Fruit fly (Drosophila melanogaster) whole organism, embryonic: Measurements from ENCODE around the gene Smox.

ENCODE experiments used
- Antp ChIP-seq: fragments of 200-800 bp; sonication (Bioruptor generic); optimal IDR thresholded peaks from 3 replicates; lab custom pipeline; 2016; ENCODE audit warnings: missing biosample characterization, missing genetic modification characterization
- Asciz ChIP-seq: fragments of 200-800 bp; sonication (Bioruptor generic); optimal IDR thresholded peaks from 2 replicates; lab custom pipeline; 2017; ENCODE audit warnings: missing biosample characterization, mild to moderate bottlenecking, missing genetic modification characterization, missing genetic modification reagents
- Bdp1 ChIP-seq: fragments of 200-800 bp; sonication (Bioruptor generic); optimal IDR thresholded peaks from 3 replicates; lab custom pipeline; 2016; ENCODE audit warnings: missing biosample characterization, missing genetic modification characterization
- CG1024 ChIP-seq: fragments of 200-800 bp; sonication (Bioruptor generic); IDR thresholded peaks from 2 replicates; pipeline ENCODE4 v1.3.6; 2022; ENCODE audit warnings: missing biosample characterization, missing genetic modification characterization
- CG10431 ChIP-seq: fragments of 200-800 bp; sonication (Bioruptor generic); optimal IDR thresholded peaks from 3 replicates; lab custom pipeline; 2018; ENCODE audit warnings: missing biosample characterization, mild to moderate bottlenecking, missing genetic modification characterization
- CG10543 ChIP-seq: fragments of 200-800 bp; sonication (Bioruptor generic); optimal IDR thresholded peaks from 3 replicates; lab custom pipeline; 2017; ENCODE audit warnings: missing biosample characterization, mild to moderate bottlenecking, missing genetic modification characterization, moderate library complexity
- CG10565 ChIP-seq: fragments of 200-800 bp; sonication (Bioruptor generic); optimal IDR thresholded peaks from 3 replicates; lab custom pipeline; 2016; ENCODE audit warnings: missing biosample characterization, mild to moderate bottlenecking, missing genetic modification characterization
- CG12942 ChIP-seq: fragments of 200-800 bp; sonication (Bioruptor generic); optimal IDR thresholded peaks from 3 replicates; lab custom pipeline; 2016; ENCODE audit warnings: missing biosample characterization, missing genetic modification characterization
- CG14860 ChIP-seq: fragments of 200-800 bp; sonication (Bioruptor generic); IDR thresholded peaks from 3 replicates; pipeline ENCODE4 v1.3.6; 2022; ENCODE audit warnings: missing biosample characterization, missing genetic modification characterization; ENCODE audit not compliant: partially characterized antibody
- CG15073 ChIP-seq: fragments of 200-800 bp; sonication (Bioruptor generic); optimal IDR thresholded peaks from 2 replicates; lab custom pipeline; 2016; ENCODE audit warnings: missing biosample characterization, missing genetic modification characterization
- CG1647 ChIP-seq: fragments of 200-800 bp; sonication (Bioruptor generic); optimal IDR thresholded peaks from 3 replicates; lab custom pipeline; 2016; ENCODE audit warnings: missing biosample characterization, missing genetic modification characterization
- CG17361 ChIP-seq: fragments of 200-800 bp; sonication (Bioruptor generic); IDR thresholded peaks from 3 replicates; pipeline ENCODE4 v1.3.6; 2022; ENCODE audit warnings: missing biosample characterization, missing genetic modification characterization
- CG2129 ChIP-seq: fragments of 200-800 bp; sonication (Bioruptor generic); IDR thresholded peaks from 2 replicates; pipeline ENCODE4 v1.3.6; 2022; ENCODE audit warnings: missing biosample characterization, missing genetic modification characterization; ENCODE audit not compliant: partially characterized antibody
- CG2875 ChIP-seq: fragments of 200-800 bp; sonication (Bioruptor generic); optimal IDR thresholded peaks from 2 replicates; lab custom pipeline; 2017; ENCODE audit warnings: missing biosample characterization, mild to moderate bottlenecking, missing genetic modification characterization, missing genetic modification reagents
- CG33213 ChIP-seq: fragments of 200-800 bp; sonication (Bioruptor generic); optimal IDR thresholded peaks from 3 replicates; lab custom pipeline; 2016; ENCODE audit warnings: missing biosample characterization, missing genetic modification characterization
- CG4424 ChIP-seq: fragments of 200-800 bp; sonication (Bioruptor generic); optimal IDR thresholded peaks from 3 replicates; lab custom pipeline; 2016; ENCODE audit warnings: missing biosample characterization, missing genetic modification characterization
- CG5953 ChIP-seq: fragments of 200-800 bp; sonication (Bioruptor generic); IDR thresholded peaks from 2 replicates; pipeline ENCODE4 v1.3.6; 2022; ENCODE audit warnings: missing biosample characterization, missing genetic modification characterization
- CG6813 ChIP-seq: fragments of 200-800 bp; sonication (Bioruptor generic); optimal IDR thresholded peaks from 2 replicates; lab custom pipeline; 2017; ENCODE audit warnings: missing biosample characterization, missing genetic modification characterization, mild to moderate bottlenecking, moderate library complexity, missing genetic modification reagents
- CG7271 ChIP-seq: fragments of 200-800 bp; sonication (Bioruptor generic); optimal IDR thresholded peaks from 2 replicates; lab custom pipeline; 2018; ENCODE audit warnings: missing biosample characterization, mild to moderate bottlenecking, missing genetic modification characterization, moderate library complexity
- CG7372 ChIP-seq: fragments of 200-800 bp; sonication (Bioruptor generic); IDR thresholded peaks from 2 replicates; pipeline ENCODE4 v1.3.6; 2022; ENCODE audit warnings: missing biosample characterization, missing genetic modification characterization
- CG8944 ChIP-seq: fragments of 200-800 bp; sonication (Bioruptor generic); optimal IDR thresholded peaks from 3 replicates; lab custom pipeline; 2016; ENCODE audit warnings: missing biosample characterization, missing genetic modification characterization
- Deaf1 ChIP-seq: fragments of 200-800 bp; optimal IDR thresholded peaks from 3 replicates; lab custom pipeline; 2019; ENCODE audit warnings: missing biosample characterization, mild to moderate bottlenecking, missing genetic modification characterization, moderate library complexity
- Dip3 ChIP-seq: fragments of 200-800 bp; sonication (Bioruptor generic); optimal IDR thresholded peaks from 3 replicates; lab custom pipeline; 2016; ENCODE audit warnings: missing biosample characterization, missing genetic modification characterization
- Doc2 ChIP-seq: fragments of 200-800 bp; sonication (Bioruptor generic); IDR thresholded peaks from 2 replicates; pipeline ENCODE4 v1.3.6; 2022; ENCODE audit warnings: missing biosample characterization, missing genetic modification characterization
- Hr51 ChIP-seq, 2 experiments: fragments of 200-800 bp; sonication (Bioruptor generic); optimal IDR thresholded peaks; 2 replicates in 1 of 2; 3 replicates in 1 of 2; lab custom pipeline; 2016 to 2018; ENCODE audit warnings: missing biosample characterization in 2 of 2, missing genetic modification characterization in 2 of 2, mild to moderate bottlenecking in 1 of 2, moderate library complexity in 1 of 2
- Myb ChIP-seq: fragments of 200-800 bp; sonication (Bioruptor generic); optimal IDR thresholded peaks from 2 replicates; lab custom pipeline; 2016; ENCODE audit warnings: missing biosample characterization, missing genetic modification characterization
- Ptx1 ChIP-seq: fragments of 200-800 bp; sonication (Bioruptor generic); IDR thresholded peaks from 2 replicates; pipeline ENCODE4 v1.3.6; 2022; ENCODE audit warnings: missing biosample characterization, missing genetic modification characterization
- Side ChIP-seq: fragments of 200-800 bp; sonication (Bioruptor generic); optimal IDR thresholded peaks from 2 replicates; lab custom pipeline; 2016; ENCODE audit warnings: missing biosample characterization, missing genetic modification characterization
- Vsx1 ChIP-seq: fragments of 200-800 bp; sonication (Bioruptor generic); optimal IDR thresholded peaks from 2 replicates; lab custom pipeline; 2017; ENCODE audit warnings: missing biosample characterization, mild to moderate bottlenecking, missing genetic modification characterization, missing genetic modification reagents
- bab2 ChIP-seq: fragments of 200-800 bp; sonication (Bioruptor generic); optimal IDR thresholded peaks from 2 replicates; lab custom pipeline; 2016; ENCODE audit warnings: missing biosample characterization, missing genetic modification characterization
- bowl ChIP-seq: fragments of 200-800 bp; sonication (Bioruptor generic); IDR thresholded peaks from 2 replicates; pipeline ENCODE4 v1.3.6; 2022; ENCODE audit warnings: missing biosample characterization, missing genetic modification characterization
- corto ChIP-seq: fragments of 200-800 bp; sonication (Bioruptor generic); optimal IDR thresholded peaks from 2 replicates; lab custom pipeline; 2016; ENCODE audit warnings: missing biosample characterization, mild to moderate bottlenecking, missing genetic modification characterization, moderate library complexity
- dati ChIP-seq: fragments of 200-800 bp; sonication (Bioruptor generic); IDR thresholded peaks from 2 replicates; pipeline ENCODE4 v1.3.6; 2022; ENCODE audit warnings: missing biosample characterization, missing genetic modification characterization
- gce ChIP-seq: fragments of 200-800 bp; sonication (Bioruptor generic); IDR thresholded peaks from 3 replicates; pipeline ENCODE4 v1.3.6; 2022; ENCODE audit warnings: missing biosample characterization, missing genetic modification characterization
- gt ChIP-seq: fragments of 200-800 bp; sonication (Bioruptor generic); IDR thresholded peaks from 2 replicates; pipeline ENCODE4 v1.3.6; 2022; ENCODE audit warnings: missing biosample characterization, missing genetic modification characterization
- kay ChIP-seq: fragments of 200-800 bp; sonication (Bioruptor generic); optimal IDR thresholded peaks from 2 replicates; lab custom pipeline; 2016; ENCODE audit warnings: missing biosample characterization, missing genetic modification characterization
- kni ChIP-seq: fragments of 200-800 bp; sonication (Bioruptor generic); optimal IDR thresholded peaks from 3 replicates; lab custom pipeline; 2017; ENCODE audit warnings: mild to moderate bottlenecking, missing biosample characterization, missing genetic modification reagents, missing genetic modification characterization
- nom ChIP-seq: fragments of 200-800 bp; sonication (Bioruptor generic); optimal IDR thresholded peaks from 2 replicates; lab custom pipeline; 2017; ENCODE audit warnings: missing biosample characterization, missing genetic modification characterization, mild to moderate bottlenecking, moderate library complexity, missing genetic modification reagents
- pnt ChIP-seq: fragments of 200-800 bp; sonication (Bioruptor generic); optimal IDR thresholded peaks from 3 replicates; lab custom pipeline; 2016; ENCODE audit warnings: missing biosample characterization, missing genetic modification characterization
- prd ChIP-seq, 3 experiments: fragments of >200 bp in 2 of 3; fragments of 200-800 bp in 1 of 3; sonication (Bioruptor generic) in 1 of 3; optimal IDR thresholded peaks in 2 of 3; IDR thresholded peaks in 1 of 3; 2 replicates in 2 of 3; 3 replicates in 1 of 3; pipeline versions ENCODE4 v1.3.6 to Lab custom; 2017 to 2022; ENCODE audit warnings: missing biosample characterization in 1 of 3, missing genetic modification characterization in 1 of 3
- pzg ChIP-seq: fragments of 200-800 bp; sonication (Bioruptor generic); optimal IDR thresholded peaks from 3 replicates; lab custom pipeline; 2018; ENCODE audit warnings: missing biosample characterization, mild to moderate bottlenecking, missing genetic modification characterization, moderate library complexity
- scrt ChIP-seq: fragments of 200-800 bp; sonication (Bioruptor generic); optimal IDR thresholded peaks from 2 replicates; lab custom pipeline; 2018; ENCODE audit warnings: missing biosample characterization, mild to moderate bottlenecking, missing genetic modification characterization, moderate library complexity
- slbo ChIP-seq: fragments of 200-800 bp; sonication (Bioruptor generic); IDR thresholded peaks from 2 replicates; pipeline ENCODE4 v1.3.6; 2022; ENCODE audit warnings: missing biosample characterization, missing genetic modification characterization
- slp2 ChIP-seq: fragments of 200-800 bp; sonication (Bioruptor generic); optimal IDR thresholded peaks from 2 replicates; lab custom pipeline; 2016; ENCODE audit warnings: missing biosample characterization, missing genetic modification characterization
- so ChIP-seq: fragments of 200-800 bp; sonication (Bioruptor generic); IDR thresholded peaks from 3 replicates; pipeline ENCODE4 v1.3.6; 2022; ENCODE audit warnings: missing biosample characterization, missing genetic modification characterization
- ssp ChIP-seq: fragments of 200-800 bp; sonication (Bioruptor generic); IDR thresholded peaks from 2 replicates; pipeline ENCODE4 v1.3.6; 2022; ENCODE audit warnings: missing biosample characterization, missing genetic modification characterization
- tna ChIP-seq: fragments of 200-800 bp; sonication (Bioruptor generic); IDR thresholded peaks from 2 replicates; pipeline ENCODE4 v1.3.6; 2022; ENCODE audit warnings: missing biosample characterization, missing genetic modification characterization; ENCODE audit not compliant: partially characterized antibody
- twi ChIP-seq: fragments of 200-800 bp; optimal IDR thresholded peaks from 2 replicates; lab custom pipeline; 2019; ENCODE audit warnings: missing biosample characterization, mild to moderate bottlenecking, missing genetic modification characterization, moderate library complexity
- unc-4 ChIP-seq: fragments of 200-800 bp; sonication (Bioruptor generic); IDR thresholded peaks from 2 replicates; pipeline ENCODE4 v1.3.6; 2022; ENCODE audit warnings: missing biosample characterization, missing genetic modification characterization; ENCODE audit not compliant: partially characterized antibody
- zfh2 ChIP-seq: fragments of 200-800 bp; sonication (Bioruptor generic); optimal IDR thresholded peaks from 2 replicates; lab custom pipeline; 2016; ENCODE audit warnings: missing biosample characterization, missing genetic modification characterization

Smox gene

dm6 chrX:8131693-8132313 is 10.3 kb downstream of the Smox start, which contains the start of gene CG10958 (continued):
- TF ChIP-seq twi (tag; lab: Kevin White, UChicago) (no peak), Doc2 (GFP tag; lab: Robert Waterston, UW) (no peak), tna (GFP tag; lab: Robert Waterston, UW) (no peak), gce (GFP tag; lab: Robert Waterston, UW) (no peak), pnt (no peak), nom (peak; percentile 37), CG14860 (no peak), Vsx1 (peak; percentile 10), CG2875 (GFP tag; lab: Kevin White, UChicago) (peak; percentile 6), CG2129 (GFP tag; lab: Robert Waterston, UW) (no peak), slp2 (GFP tag; lab: Kevin White, UChicago) (no peak), CG7372 (GFP tag; lab: Robert Waterston, UW) (no peak), Dip3 (GFP tag; lab: Kevin White, UChicago) (peak; percentile 19), CG33213 (GFP tag; lab: Kevin White, UChicago) (no peak), unc-4 (GFP tag; lab: Robert Waterston, UW) (no peak), corto (no peak), Deaf1 (tag; lab: Kevin White, UChicago) (no peak), prd (optimal IDR thresholded peaks at IDR 0.05; lab: Kevin White, UChicago) (no peak), prd (GFP tag; IDR thresholded peaks at IDR 0.05; lab: Robert Waterston, UW) (peak; percentile 73), Asciz (GFP tag; lab: Kevin White, UChicago) (no peak), bab2 (GFP tag; lab: Kevin White, UChicago) (no peak), CG10543 (GFP tag; lab: Kevin White, UChicago) (peak; percentile 60), CG17361 (GFP tag; lab: Robert Waterston, UW) (peak; percentile 65; the same call in 2 of the 3 replicates), CG1647 (GFP tag; lab: Kevin White, UChicago) (no peak), CG6813 (GFP tag; lab: Kevin White, UChicago) (no peak), CG7271 (tag; lab: Kevin White, UChicago) (no peak), CG1024 (GFP tag; lab: Robert Waterston, UW) (no peak), kni (peak; percentile 3), ssp (GFP tag; lab: Robert Waterston, UW) (peak; percentile 38; the same call in 1 of the 2 replicates), CG12942 (GFP tag; lab: Kevin White, UChicago) (peak; percentile 56), CG15073 (no peak), kay (peak; percentile 39), Myb (GFP tag; lab: Kevin White, UChicago) (peak; percentile 2), CG10431 (GFP tag; lab: Kevin White, UChicago) (peak; percentile 13), zfh2 (GFP tag; lab: Kevin White, UChicago) (peak; percentile 26), dati (no peak), Bdp1 (GFP tag; lab: Kevin White, UChicago) (no peak), CG5953 (no peak), scrt (GFP tag; lab: Kevin White, UChicago) (no peak), gt (GFP tag; lab: Robert Waterston, UW) (no peak), CG10565 (GFP tag; lab: Kevin White, UChicago) (no peak), so (GFP tag; lab: Robert Waterston, UW) (peak; percentile 53; the same call in 1 of the 3 replicates), bowl (no peak), Side (GFP tag; lab: Kevin White, UChicago) (no peak), Antp (GFP tag; lab: Kevin White, UChicago) (peak; percentile 9), CG8944 (GFP tag; lab: Kevin White, UChicago) (no peak), CG4424 (GFP tag; lab: Kevin White, UChicago) (peak; percentile 59), Hr51 (GFP tag; optimal IDR thresholded peaks at IDR 0.05; lab: Kevin White, UChicago) (peak in 1 of 2 experiments; percentile 60), Ptx1 (GFP tag; lab: Robert Waterston, UW) (peak; percentile 73), slbo (GFP tag; lab: Robert Waterston, UW) (peak; percentile 79), pzg (GFP tag; lab: Kevin White, UChicago) (peak; percentile 38)
